Worm (Caenorhabditis elegans) whole organism, mixed stage, embryonic: ENCODE data around the gene R10F2.4.

Experiments
- M03D4.4 ChIP-seq: sonication (generic microtip); optimal IDR thresholded peaks from 2 replicates; lab custom pipeline; 2017; ENCODE audit warnings: mild to moderate bottlenecking, missing genetic modification characterization, missing compliant biosample characterization
- bed-3 ChIP-seq: fragments of 200-800 bp; sonication (Bioruptor generic); optimal IDR thresholded peaks from 3 replicates; lab custom pipeline; 2018; ENCODE audit warnings: mild to moderate bottlenecking, missing genetic modification characterization, moderate library complexity, missing compliant biosample characterization
- blmp-1 ChIP-seq: fragments of 150-350 bp; optimal IDR thresholded peaks from 2 replicates; lab custom pipeline; 2014; ENCODE audit warnings: missing biosample characterization, missing genetic modification characterization
- ceh-39 ChIP-seq: fragments of 150-350 bp; optimal IDR thresholded peaks from 2 replicates; lab custom pipeline; 2014; ENCODE audit warnings: missing biosample characterization, missing genetic modification characterization
- ceh-43 ChIP-seq: fragments of 200-800 bp; sonication (Bioruptor generic); optimal IDR thresholded peaks from 2 replicates; lab custom pipeline; 2018; ENCODE audit warnings: mild to moderate bottlenecking, missing genetic modification characterization, moderate library complexity, missing compliant biosample characterization
- ceh-83 ChIP-seq: fragments of 200-800 bp; sonication (Bioruptor generic); optimal IDR thresholded peaks from 2 replicates; lab custom pipeline; 2018; ENCODE audit warnings: mild to moderate bottlenecking, missing genetic modification characterization, missing compliant biosample characterization
- ces-1 ChIP-seq: fragments of 150-350 bp; optimal IDR thresholded peaks from 2 replicates; lab custom pipeline; 2014; ENCODE audit warnings: missing biosample characterization, missing genetic modification reagents, missing genetic modification characterization
- cnd-1 ChIP-seq: fragments of 200-800 bp; sonication (Bioruptor generic); optimal IDR thresholded peaks from 2 replicates; lab custom pipeline; 2018; ENCODE audit warnings: mild to moderate bottlenecking, missing genetic modification characterization, missing compliant biosample characterization
- drap-1 ChIP-seq: fragments of 200-800 bp; sonication (Bioruptor generic); optimal IDR thresholded peaks from 3 replicates; lab custom pipeline; 2018; ENCODE audit warnings: mild to moderate bottlenecking, missing genetic modification characterization, missing compliant biosample characterization
- elt-1 ChIP-seq: sonication (generic microtip); optimal IDR thresholded peaks from 2 replicates; lab custom pipeline; 2017; ENCODE audit warnings: missing genetic modification characterization, mild to moderate bottlenecking, missing compliant biosample characterization, antibody characterized with exemption, moderate library complexity, borderline replicate concordance; ENCODE audit not compliant: insufficient read depth
- elt-3 ChIP-seq: fragments of 150-350 bp; optimal IDR thresholded peaks from 2 replicates; lab custom pipeline; 2014; ENCODE audit warnings: missing biosample characterization, missing genetic modification characterization
- flh-1 ChIP-seq: fragments of 200-800 bp; sonication (Bioruptor generic); optimal IDR thresholded peaks from 2 replicates; lab custom pipeline; 2018; ENCODE audit warnings: mild to moderate bottlenecking, missing genetic modification characterization, moderate library complexity, missing compliant biosample characterization
- ham-2 ChIP-seq: fragments of 200-800 bp; sonication (Bioruptor generic); optimal IDR thresholded peaks from 2 replicates; lab custom pipeline; 2018; ENCODE audit warnings: mild to moderate bottlenecking, missing genetic modification characterization, missing compliant biosample characterization
- hlh-1 ChIP-seq: fragments of 150-350 bp; optimal IDR thresholded peaks from 2 replicates; lab custom pipeline; 2014; ENCODE audit warnings: missing biosample characterization, missing genetic modification reagents, missing genetic modification characterization
- lin-13 ChIP-seq: fragments of 150-350 bp; optimal IDR thresholded peaks from 2 replicates; lab custom pipeline; 2014; ENCODE audit warnings: missing biosample characterization, missing genetic modification characterization
- lin-32 ChIP-seq: fragments of 200-800 bp; sonication (Bioruptor generic); optimal IDR thresholded peaks from 2 replicates; lab custom pipeline; 2018; ENCODE audit warnings: mild to moderate bottlenecking, missing genetic modification characterization, missing compliant biosample characterization
- lsy-2 ChIP-seq: fragments of 150-350 bp; optimal IDR thresholded peaks from 2 replicates; lab custom pipeline; 2014; ENCODE audit warnings: missing biosample characterization, missing genetic modification characterization
- mab-5 ChIP-seq: fragments of 150-350 bp; optimal IDR thresholded peaks from 2 replicates; lab custom pipeline; 2014; ENCODE audit warnings: missing biosample characterization, missing genetic modification characterization
- mep-1 ChIP-seq: fragments of 150-350 bp; optimal IDR thresholded peaks from 2 replicates; lab custom pipeline; 2017; ENCODE audit warnings: missing biosample characterization, missing genetic modification reagents, missing genetic modification characterization, inconsistent platforms
- mls-2 ChIP-seq: sonication (generic microtip); optimal IDR thresholded peaks from 2 replicates; lab custom pipeline; 2016; ENCODE audit warnings: mild to moderate bottlenecking, missing genetic modification characterization, moderate library complexity, missing compliant biosample characterization
- nhr-12 ChIP-seq: fragments of 150-350 bp; optimal IDR thresholded peaks from 2 replicates; lab custom pipeline; 2014; ENCODE audit warnings: missing biosample characterization, missing genetic modification characterization
- nhr-2 ChIP-seq: fragments of 150-350 bp; optimal IDR thresholded peaks from 2 replicates; lab custom pipeline; 2014; ENCODE audit warnings: missing biosample characterization, missing genetic modification characterization
- nhr-237 ChIP-seq: fragments of 150-350 bp; optimal IDR thresholded peaks from 2 replicates; lab custom pipeline; 2014; ENCODE audit warnings: missing biosample characterization, missing genetic modification characterization
- nhr-28 ChIP-seq: fragments of 150-350 bp; optimal IDR thresholded peaks from 2 replicates; lab custom pipeline; 2014; ENCODE audit warnings: missing biosample characterization, missing genetic modification characterization
- nhr-76 ChIP-seq: sonication (generic microtip); optimal IDR thresholded peaks from 2 replicates; lab custom pipeline; 2017; ENCODE audit warnings: missing biosample characterization, missing genetic modification characterization
- pha-4 ChIP-seq: fragments of 150-350 bp; optimal IDR thresholded peaks from 2 replicates; lab custom pipeline; 2018; ENCODE audit warnings: missing biosample characterization, missing genetic modification reagents, missing genetic modification characterization
- sem-2 ChIP-seq: fragments of 200-800 bp; sonication (Bioruptor generic); optimal IDR thresholded peaks from 2 replicates; lab custom pipeline; 2018; ENCODE audit warnings: mild to moderate bottlenecking, missing genetic modification characterization, missing compliant biosample characterization
- snpc-4 ChIP-seq: fragments of 150-350 bp; optimal IDR thresholded peaks from 2 replicates; lab custom pipeline; 2014; ENCODE audit warnings: missing biosample characterization, missing genetic modification characterization
- sptf-1 ChIP-seq: sonication (generic microtip); optimal IDR thresholded peaks from 2 replicates; lab custom pipeline; 2017; ENCODE audit warnings: mild to moderate bottlenecking, missing genetic modification characterization, moderate library complexity, missing compliant biosample characterization
- tbx-8 ChIP-seq: fragments of 200-800 bp; sonication (Bioruptor generic); optimal IDR thresholded peaks from 2 replicates; lab custom pipeline; 2018; ENCODE audit warnings: mild to moderate bottlenecking, missing genetic modification characterization, moderate library complexity, missing compliant biosample characterization
- unc-120 ChIP-seq: sonication (generic microtip); optimal IDR thresholded peaks from 2 replicates; lab custom pipeline; 2017; ENCODE audit warnings: missing genetic modification characterization, missing compliant biosample characterization; ENCODE audit not compliant: poor library complexity, severe bottlenecking
- unc-39 ChIP-seq: fragments of 150-350 bp; optimal IDR thresholded peaks from 2 replicates; lab custom pipeline; 2014; ENCODE audit warnings: missing biosample characterization, missing genetic modification characterization
- unc-62 ChIP-seq: fragments of 150-350 bp; optimal IDR thresholded peaks from 2 replicates; lab custom pipeline; 2014; ENCODE audit warnings: missing biosample characterization, missing genetic modification reagents, missing genetic modification characterization
- zip-8 ChIP-seq: fragments of 150-350 bp; optimal IDR thresholded peaks from 2 replicates; lab custom pipeline; 2014; ENCODE audit warnings: missing biosample characterization, missing genetic modification characterization
- ztf-11 ChIP-seq: fragments of 150-350 bp; optimal IDR thresholded peaks from 2 replicates; lab custom pipeline; 2014; ENCODE audit warnings: missing biosample characterization, missing genetic modification characterization

The R10F2.4 gene

ce11 chrIII:2923012-2923411, at the start of gene R10F2.4:
TSS of gene R10F2.4 (minus strand) at chrIII:2923112.
- TF ChIP-seq elt-1 (tag; lab: Kevin White, UChicago) = no peak
- no peak for TF ChIP-seq ham-2 (GFP tag; lab: Kevin White, UChicago)
- no peak for TF ChIP-seq snpc-4 (tag; lab: Kevin White, UChicago)
- TF ChIP-seq nhr-237 (tag; lab: Kevin White, UChicago) = no peak
- no peak for TF ChIP-seq bed-3 (GFP tag; lab: Kevin White, UChicago)
- no peak for TF ChIP-seq blmp-1 (tag; lab: Kevin White, UChicago)
- TF ChIP-seq ceh-83 (GFP tag; lab: Kevin White, UChicago) = no peak
- no peak for TF ChIP-seq hlh-1 (tag; lab: Kevin White, UChicago)
- TF ChIP-seq, all 35 proteins: peak for 0

- TF ChIP-seq nhr-12 (tag; lab: Kevin White, UChicago) (no peak), sptf-1 (tag; lab: Kevin White, UChicago) (no peak), lin-32 (GFP tag; lab: Kevin White, UChicago) (no peak)
Observed at ce11 chrIII:2970251-2970650, 47.3 kb upstream of the R10F2.4 start.

DNA sequence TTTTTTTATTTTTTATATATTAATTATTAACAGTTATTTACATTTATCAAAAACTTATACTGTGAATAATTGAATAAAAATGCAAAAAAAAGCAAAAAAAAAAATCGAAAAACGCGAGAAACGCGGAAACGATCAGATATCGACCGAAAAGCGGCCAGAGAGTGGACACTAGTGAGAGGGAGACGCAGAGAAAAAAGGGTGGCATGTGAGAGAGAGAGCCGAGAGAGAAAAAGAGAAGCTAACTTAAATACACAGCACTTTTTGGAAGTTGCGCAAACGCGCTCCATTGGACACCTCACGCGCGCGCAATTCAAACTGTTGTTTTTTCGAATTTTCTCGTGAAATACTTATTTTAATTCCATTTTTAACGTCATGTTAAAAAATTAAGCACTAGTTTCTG, 43.5 kb upstream of the R10F2.4 start:
- TF ChIP-seq lin-32 (GFP tag; lab: Kevin White, UChicago) (no peak), ceh-83 (GFP tag; lab: Kevin White, UChicago) (no peak), sem-2 (GFP tag; lab: Kevin White, UChicago) (no peak), nhr-76 (tag; lab: Kevin White, UChicago) (no peak), ham-2 (GFP tag; lab: Kevin White, UChicago) (peak; percentile 70), blmp-1 (tag; lab: Kevin White, UChicago) (no peak), elt-1 (tag; lab: Kevin White, UChicago) (no peak), cnd-1 (tag; lab: Kevin White, UChicago) (no peak), ceh-43 (GFP tag; lab: Kevin White, UChicago) (no peak), mab-5 (tag; lab: Kevin White, UChicago) (no peak), nhr-12 (tag; lab: Kevin White, UChicago) (no peak), snpc-4 (tag; lab: Kevin White, UChicago) (no peak), nhr-237 (tag; lab: Kevin White, UChicago) (peak; percentile 47), unc-39 (tag; lab: Kevin White, UChicago) (no peak), lin-13 (tag; lab: Kevin White, UChicago) (peak; percentile 70), bed-3 (GFP tag; lab: Kevin White, UChicago) (no peak), nhr-2 (tag; lab: Kevin White, UChicago) (no peak), sptf-1 (tag; lab: Kevin White, UChicago) (peak; percentile 52), unc-62 (GFP tag; lab: Kevin White, UChicago) (no peak), drap-1 (no peak), tbx-8 (GFP tag; lab: Kevin White, UChicago) (no peak), mls-2 (tag; lab: Kevin White, UChicago) (no peak), unc-120 (peak; percentile 69), zip-8 (tag; lab: Kevin White, UChicago) (no peak), M03D4.4 (no peak), nhr-28 (tag; lab: Kevin White, UChicago) (no peak), pha-4 (tag; lab: Kevin White, UChicago) (peak; percentile 49), lsy-2 (peak; percentile 77), ztf-11 (tag; lab: Kevin White, UChicago) (no peak), hlh-1 (tag; lab: Kevin White, UChicago) (peak; percentile 18), ces-1 (GFP tag; lab: Kevin White, UChicago) (peak; percentile 65), mep-1 (peak; percentile 46), flh-1 (GFP tag; lab: Kevin White, UChicago) (no peak), elt-3 (tag; lab: Kevin White, UChicago) (no peak), ceh-39 (peak; percentile 7)
- TF ChIP-seq, all 35 proteins: peak for 11

ce11 chrIII:2965534-2965933, 42.6 kb upstream of the R10F2.4 start, which contains the start of gene H05C05.2:
TSS of gene H05C05.2 (minus strand) at chrIII:2965634.
- TF ChIP-seq lin-32 (GFP tag; lab: Kevin White, UChicago) = no peak
- no peak for TF ChIP-seq nhr-12 (tag; lab: Kevin White, UChicago)
- no peak for TF ChIP-seq flh-1 (GFP tag; lab: Kevin White, UChicago)
- TF ChIP-seq ham-2 (GFP tag; lab: Kevin White, UChicago) = no peak
- TF ChIP-seq ceh-43 (GFP tag; lab: Kevin White, UChicago) = no peak
- TF ChIP-seq sptf-1 (tag; lab: Kevin White, UChicago) = no peak
- no peak for TF ChIP-seq blmp-1 (tag; lab: Kevin White, UChicago)
- TF ChIP-seq bed-3 (GFP tag; lab: Kevin White, UChicago) = no peak
